ENCODE assay signal across 4 worm cellular contexts in the genomic region with DNA sequence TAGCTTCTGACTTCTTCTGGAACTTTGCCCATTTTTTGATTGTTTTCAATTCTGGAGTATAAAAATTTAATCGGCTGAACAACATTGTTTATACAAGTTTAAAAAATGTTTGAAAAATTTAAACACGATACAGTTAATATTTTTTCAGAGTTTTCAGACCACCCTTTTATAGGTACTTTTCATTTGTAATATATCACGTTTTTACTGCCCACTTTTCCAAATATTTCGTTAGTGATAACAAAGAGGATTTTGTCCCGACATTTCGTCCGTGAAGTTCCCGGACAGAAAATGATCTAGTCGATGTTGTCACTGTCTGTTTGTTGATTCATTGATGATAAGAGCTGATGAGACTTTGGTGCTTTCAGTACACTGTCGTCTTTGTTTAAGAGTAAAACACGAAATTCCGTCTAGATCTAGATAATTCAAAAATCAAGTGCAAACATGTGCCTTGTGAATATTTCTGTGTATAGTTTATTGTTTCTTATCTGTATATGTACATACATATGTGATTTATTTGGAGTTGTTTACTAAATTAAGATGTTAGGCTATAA.
TF ChIP-seq lines count a peak whose summit lies in the region.

ech-9 (minus strand) TSS at position 51 of the 551 bp plus-strand sequence.

TF ChIP-seq in whole organism, L1 larva, 84 proteins besides CTCF, POLR2A, EP300 and RAD21:
- peak; percentile 39 for TF ChIP-seq elt-2 (tag; optimal IDR thresholded peaks at IDR 0.05; lab: Kevin White, UChicago)
- TF ChIP-seq tbx-2 (tag; optimal IDR thresholded peaks at IDR 0.05; lab: Kevin White, UChicago) = no peak

TF ChIP-seq in whole organism, L2 larva, 48 proteins besides CTCF, POLR2A, EP300 and RAD21:
- peak; percentile 14 for TF ChIP-seq fos-1 (tag; optimal IDR thresholded peaks at IDR 0.05; lab: Kevin White, UChicago)
- TF ChIP-seq Y55F3AM.14 (GFP tag; optimal IDR thresholded peaks at IDR 0.05; lab: Kevin White, UChicago) = no peak
- no peak for TF ChIP-seq sem-4 (tag; optimal IDR thresholded peaks at IDR 0.05; lab: Kevin White, UChicago)
- TF ChIP-seq mdl-1 (tag; optimal IDR thresholded peaks at IDR 0.05; lab: Kevin White, UChicago) = no peak
- no peak for TF ChIP-seq alr-1 (tag; optimal IDR thresholded peaks at IDR 0.05; lab: Kevin White, UChicago)
- no peak for TF ChIP-seq lsy-2 (tag; optimal IDR thresholded peaks at IDR 0.05; lab: Kevin White, UChicago)

TF ChIP-seq in whole organism, L3 larva, 47 proteins besides CTCF, POLR2A, EP300 and RAD21:
- TF ChIP-seq nhr-67 (tag; optimal IDR thresholded peaks at IDR 0.05; lab: Kevin White, UChicago) (no peak), elt-2 (tag; optimal IDR thresholded peaks at IDR 0.05; lab: Kevin White, UChicago) (peak; percentile 58), pqm-1 (tag; optimal IDR thresholded peaks at IDR 0.05; lab: Kevin White, UChicago) (peak; percentile 84)

TF ChIP-seq in whole organism, L4 larva, 104 proteins besides CTCF, POLR2A, EP300 and RAD21:
- no peak for TF ChIP-seq snpc-1.2 (GFP tag; IDR thresholded peaks at IDR 0.05; lab: Robert Waterston, UW)
- TF ChIP-seq daf-16 (GFP tag; optimal IDR thresholded peaks at IDR 0.05; lab: Kevin White, UChicago) = no peak
- peak; percentile 54 for TF ChIP-seq daf-16 (tag; optimal IDR thresholded peaks at IDR 0.05; lab: Kevin White, UChicago)
- no peak for TF ChIP-seq pha-4 (GFP tag; IDR thresholded peaks at IDR 0.05; lab: Robert Waterston, UW)
- TF ChIP-seq pha-4 (tag; optimal IDR thresholded peaks at IDR 0.05; lab: Kevin White, UChicago) = no peak
- no peak for TF ChIP-seq spr-3 (GFP tag; optimal IDR thresholded peaks at IDR 0.05; lab: Kevin White, UChicago)
- TF ChIP-seq nhr-28 (tag; optimal IDR thresholded peaks at IDR 0.05; lab: Kevin White, UChicago) = peak; percentile 13
- no peak for TF ChIP-seq T20F7.1 (GFP tag; optimal IDR thresholded peaks at IDR 0.05; lab: Kevin White, UChicago)
- no peak for TF ChIP-seq set-16 (GFP tag; IDR thresholded peaks at IDR 0.05; lab: Robert Waterston, UW)
- no peak for TF ChIP-seq sdz-12 (GFP tag; optimal IDR thresholded peaks at IDR 0.05; lab: Kevin White, UChicago)
- no peak for TF ChIP-seq cey-2 (tag; optimal IDR thresholded peaks at IDR 0.05; lab: Kevin White, UChicago; ENCODE audit: borderline replicate concordance, insufficient read depth)
- TF ChIP-seq Y75B8A.6 (GFP tag; IDR thresholded peaks at IDR 0.05; lab: Robert Waterston, UW) = 0 out of 2 replicates have a peak, but pooled peaks have one; percentile 21
- TF ChIP-seq hlh-11 (tag; optimal IDR thresholded peaks at IDR 0.05; lab: Kevin White, UChicago) = peak; percentile 2
- TF ChIP-seq daf-19 (GFP tag; conservative IDR thresholded peaks at IDR 0.05; lab: Robert Waterston, UW) = no peak
- TF ChIP-seq pqm-1 (tag; optimal IDR thresholded peaks at IDR 0.05; lab: Kevin White, UChicago) = peak; percentile 30
TF ChIP-seq in whole organism, L4 larva: peak in this region for 5.

Comparison
In these comparisons a context has a peak if more than half of its experiments do, and no peak if none do; other contexts are left out.
1. Of the 29 proteins assayed by ChIP-seq in both whole organism, L4 larva and whole organism, L1 larva: peak only in whole organism, L4 larva: nhr-28 and pqm-1; only in whole organism, L1 larva: none; in both: none; in neither: 27.